Worm (Caenorhabditis elegans): ENCODE measurements around the gene gly-4.

The gly-4 gene

ce11 chrV:19895250-19895649, at the start of gene gly-4:
gly-4 (minus strand) TSS chrV:19895350.
- TF ChIP-seq nhr-90 (tag; optimal IDR thresholded peaks at IDR 0.05) (no peak), hrde-1 (tag; optimal IDR thresholded peaks at IDR 0.05; ENCODE audit: borderline replicate concordance) (no peak), him-1 (tag; optimal IDR thresholded peaks at IDR 0.05) (no peak)

- TF ChIP-seq Y67H2A.10 (GFP tag; conservative IDR thresholded peaks at IDR 0.05) = no peak
- TF ChIP-seq snpc-1.1 (tag; optimal IDR thresholded peaks at IDR 0.05; ENCODE audit: insufficient read depth) = no peak
- TF ChIP-seq athp-1 (tag; optimal IDR thresholded peaks at IDR 0.05) = no peak
- TF ChIP-seq repo-1 (tag; optimal IDR thresholded peaks at IDR 0.05) = no peak
Measured at ce11 chrV:19936945-19937344, 41.8 kb upstream of the gly-4 start.

- TF ChIP-seq akir-1 (GFP tag; optimal IDR thresholded peaks at IDR 0.05) (no peak), lin-40 (tag; optimal IDR thresholded peaks at IDR 0.05) (no peak), T07F8.4 (tag; optimal IDR thresholded peaks at IDR 0.05) (no peak), ztf-25 (GFP tag; IDR thresholded peaks at IDR 0.05) (no peak), rpc-1 (optimal IDR thresholded peaks at IDR 0.05) (no peak), rpc-1 (tag; optimal IDR thresholded peaks at IDR 0.05) (no peak), lsl-1 (GFP tag; optimal IDR thresholded peaks at IDR 0.05) (peak; percentile 8), Y53G8AR.9 (GFP tag; conservative IDR thresholded peaks at IDR 0.05) (no peak)
Measured at ce11 chrV:19934223-19934622, 39.1 kb upstream of the gly-4 start, which contains the start of gene algn-7. algn-7 (minus strand) TSS chrV:19934323.

ce11 chrV:19923924-19924323, 28.8 kb upstream of the gly-4 start, which contains the start of gene skr-4:
skr-4 (plus strand) TSS chrV:19924224.
- TF ChIP-seq attf-6 (GFP tag; IDR thresholded peaks at IDR 0.05) (no peak), efl-1 (GFP tag; optimal IDR thresholded peaks at IDR 0.05) (no peak), F49E8.2 (tag; optimal IDR thresholded peaks at IDR 0.05; ENCODE audit: insufficient read depth) (no peak), ztf-6 (GFP tag; IDR thresholded peaks at IDR 0.05) (no peak), repo-1 (tag; optimal IDR thresholded peaks at IDR 0.05) (no peak), F10E7.11 (tag; optimal IDR thresholded peaks at IDR 0.05) (no peak), ztf-3 (GFP tag; optimal IDR thresholded peaks at IDR 0.05) (no peak), rpc-1 (optimal IDR thresholded peaks at IDR 0.05) (no peak), rpc-1 (tag; optimal IDR thresholded peaks at IDR 0.05) (no peak), D2030.7 (GFP tag; IDR thresholded peaks at IDR 0.05) (no peak), lin-35 (GFP tag; optimal IDR thresholded peaks at IDR 0.05) (no peak), ama-1 (optimal IDR thresholded peaks at IDR 0.05) (no peak), ama-1 (GFP tag; optimal IDR thresholded peaks at IDR 0.05) (no peak), cebp-2 (GFP tag; IDR thresholded peaks at IDR 0.05) (no peak), snpc-1.1 (tag; optimal IDR thresholded peaks at IDR 0.05; ENCODE audit: insufficient read depth) (no peak), lag-1 (GFP tag; IDR thresholded peaks at IDR 0.05) (no peak), somi-1 (GFP tag; optimal IDR thresholded peaks at IDR 0.05) (no peak), nhr-80 (tag; optimal IDR thresholded peaks at IDR 0.05) (no peak), egl-44 (GFP tag; IDR thresholded peaks at IDR 0.05) (no peak), akir-1 (GFP tag; optimal IDR thresholded peaks at IDR 0.05) (no peak), madf-8 (GFP tag; conservative IDR thresholded peaks at IDR 0.05) (no peak)

ce11 chrV:19922613-19923012, 27.5 kb upstream of the gly-4 start, which contains the start of gene Y60A3A.16:
Y60A3A.16 (minus strand) TSS chrV:19922713.
- TF ChIP-seq B0261.1 (tag; optimal IDR thresholded peaks at IDR 0.05) (no peak), snpc-4 (GFP tag; optimal IDR thresholded peaks at IDR 0.05) (no peak), snpc-4 (tag; optimal IDR thresholded peaks at IDR 0.05) (no peak), ceh-79 (tag; optimal IDR thresholded peaks at IDR 0.05) (no peak), gei-17 (GFP tag; optimal IDR thresholded peaks at IDR 0.05) (no peak), ama-1 (optimal IDR thresholded peaks at IDR 0.05) (no peak), ama-1 (GFP tag; optimal IDR thresholded peaks at IDR 0.05) (no peak), him-1 (tag; optimal IDR thresholded peaks at IDR 0.05) (no peak), attf-6 (GFP tag; IDR thresholded peaks at IDR 0.05) (no peak), F57C9.4 (tag; optimal IDR thresholded peaks at IDR 0.05) (no peak), snpc-1.1 (tag; optimal IDR thresholded peaks at IDR 0.05; ENCODE audit: insufficient read depth) (no peak), ceh-27 (GFP tag; optimal IDR thresholded peaks at IDR 0.05) (no peak), pha-4 (tag; optimal IDR thresholded peaks at IDR 0.05) (no peak), tbp1 (GFP tag; optimal IDR thresholded peaks at IDR 0.05) (no peak), F22D6.2 (tag; optimal IDR thresholded peaks at IDR 0.05) (no peak), nhr-179 (tag; optimal IDR thresholded peaks at IDR 0.05) (no peak), Y53G8AR.9 (GFP tag; conservative IDR thresholded peaks at IDR 0.05) (no peak)
